Worm (Caenorhabditis elegans) whole organism, L1 larva: ENCODE results near the gene egl-2.

Experiments
- C34B4.2 ChIP-seq: sonication (generic microtip); optimal IDR thresholded peaks from 2 replicates; lab custom pipeline; 2017; ENCODE audit warnings: mild to moderate bottlenecking, missing genetic modification characterization, missing compliant biosample characterization
- F16B12.6 ChIP-seq: fragments of 150-350 bp; optimal IDR thresholded peaks from 2 replicates; lab custom pipeline; 2014; ENCODE audit warnings: missing biosample characterization, missing genetic modification characterization
- ama-1 ChIP-seq: fragments of 150-350 bp; optimal IDR thresholded peaks from 2 replicates; lab custom pipeline; 2014
- blmp-1 ChIP-seq: fragments of 150-350 bp; optimal IDR thresholded peaks from 2 replicates; lab custom pipeline; 2014; ENCODE audit warnings: missing biosample characterization, missing genetic modification characterization
- ceh-82 ChIP-seq, 3 experiments: fragments of 150-350 bp in 1 of 3; sonication (generic microtip) in 2 of 3; optimal IDR thresholded peaks; 2 replicates each; lab custom pipeline; 2014 to 2017; ENCODE audit warnings: missing biosample characterization in 3 of 3, missing genetic modification characterization in 3 of 3
- ceh-90 ChIP-seq: sonication (generic microtip); optimal IDR thresholded peaks from 2 replicates; lab custom pipeline; 2016; ENCODE audit warnings: missing genetic modification characterization, missing compliant biosample characterization
- dpl-1 ChIP-seq, 3 experiments: fragments of 150-350 bp in 2 of 3; sonication (generic microtip) in 1 of 3; optimal IDR thresholded peaks; 2 replicates each; lab custom pipeline; 2014 to 2017; ENCODE audit warnings: missing biosample characterization in 3 of 3, missing genetic modification characterization in 3 of 3, missing genetic modification reagents in 3 of 3
- dsc-1 ChIP-seq: sonication (generic microtip); optimal IDR thresholded peaks from 2 replicates; lab custom pipeline; 2016; ENCODE audit warnings: mild to moderate bottlenecking, missing genetic modification characterization, missing compliant biosample characterization
- efl-3 ChIP-seq: fragments of 200-800 bp; sonication (Bioruptor generic); optimal IDR thresholded peaks from 2 replicates; lab custom pipeline; 2018; ENCODE audit warnings: mild to moderate bottlenecking, missing genetic modification characterization, missing compliant biosample characterization
- ets-5 ChIP-seq: fragments of 200-800 bp; sonication (Bioruptor generic); IDR thresholded peaks from 2 replicates; pipeline ENCODE4 v1.3.6; 2022; ENCODE audit warnings: missing genetic modification characterization, missing compliant biosample characterization
- fkh-10 ChIP-seq: sonication (generic microtip); optimal IDR thresholded peaks from 2 replicates; lab custom pipeline; 2017; ENCODE audit warnings: missing biosample characterization, missing genetic modification reagents, missing genetic modification characterization
- fkh-8 ChIP-seq: sonication (generic microtip); optimal IDR thresholded peaks from 2 replicates; lab custom pipeline; 2016; ENCODE audit warnings: mild to moderate bottlenecking, missing genetic modification characterization, missing compliant biosample characterization
- fos-1 ChIP-seq: fragments of 150-350 bp; optimal IDR thresholded peaks from 2 replicates; lab custom pipeline; 2014; ENCODE audit warnings: missing biosample characterization, missing genetic modification characterization
- irx-1 ChIP-seq: sonication (generic microtip); optimal IDR thresholded peaks from 2 replicates; lab custom pipeline; 2016; ENCODE audit warnings: missing genetic modification characterization, missing compliant biosample characterization
- lin-14 ChIP-seq: fragments of 200-800 bp; sonication (Bioruptor generic); optimal IDR thresholded peaks from 2 replicates; lab custom pipeline; 2018; ENCODE audit warnings: mild to moderate bottlenecking, missing genetic modification characterization, moderate library complexity, missing compliant biosample characterization
- lin-15B ChIP-seq: fragments of 150-350 bp; sonication (generic microtip); optimal IDR thresholded peaks from 3 replicates; lab custom pipeline; 2014; ENCODE audit warnings: missing biosample characterization, missing genetic modification characterization
- lin-35 ChIP-seq, 2 experiments: fragments of 150-350 bp; optimal IDR thresholded peaks; 2 replicates each; lab custom pipeline; 2014; ENCODE audit warnings: missing biosample characterization in 2 of 2, missing genetic modification characterization in 2 of 2, missing genetic modification reagents in 2 of 2
- lin-39 ChIP-seq: fragments of 150-350 bp; optimal IDR thresholded peaks from 2 replicates; lab custom pipeline; 2014; ENCODE audit warnings: missing biosample characterization, missing genetic modification reagents, missing genetic modification characterization
- lir-3 ChIP-seq: sonication (generic microtip); optimal IDR thresholded peaks from 2 replicates; lab custom pipeline; 2016; ENCODE audit warnings: mild to moderate bottlenecking, missing genetic modification characterization, moderate library complexity, missing compliant biosample characterization; ENCODE audit not compliant: poor library complexity
- lsy-2 ChIP-seq, 2 experiments: fragments of 150-350 bp; optimal IDR thresholded peaks; 2 replicates each; lab custom pipeline; 2014; ENCODE audit warnings: missing biosample characterization in 2 of 2, missing genetic modification characterization in 2 of 2
- mdl-1 ChIP-seq, 2 experiments: fragments of 150-350 bp; optimal IDR thresholded peaks; 2 replicates each; lab custom pipeline; 2014 to 2017; ENCODE audit warnings: missing biosample characterization in 2 of 2, missing genetic modification characterization in 2 of 2, inconsistent platforms in 1 of 2
- mef-2 ChIP-seq: fragments of 150-350 bp; optimal IDR thresholded peaks from 2 replicates; lab custom pipeline; 2014; ENCODE audit warnings: missing biosample characterization, missing genetic modification characterization
- nhr-19 ChIP-seq: fragments of 200-800 bp; sonication (Bioruptor generic); conservative IDR thresholded peaks from 2 replicates; pipeline ENCODE4 v1.3.6; 2022; ENCODE audit warnings: missing genetic modification characterization, missing compliant biosample characterization
- nhr-237 ChIP-seq: fragments of 150-350 bp; optimal IDR thresholded peaks from 2 replicates; lab custom pipeline; 2014; ENCODE audit warnings: missing biosample characterization, missing genetic modification characterization
- nhr-47 ChIP-seq: sonication (generic microtip); optimal IDR thresholded peaks from 2 replicates; lab custom pipeline; 2016; ENCODE audit warnings: mild to moderate bottlenecking, missing genetic modification characterization, moderate library complexity, missing compliant biosample characterization
- nhr-71 ChIP-seq: sonication (generic microtip); optimal IDR thresholded peaks from 2 replicates; lab custom pipeline; 2016; ENCODE audit warnings: mild to moderate bottlenecking, missing genetic modification characterization, moderate library complexity, missing compliant biosample characterization
- nhr-76 ChIP-seq: sonication (generic microtip); optimal IDR thresholded peaks from 2 replicates; lab custom pipeline; 2017; ENCODE audit warnings: missing biosample characterization, missing genetic modification characterization
- pag-3 ChIP-seq: sonication (generic microtip); optimal IDR thresholded peaks from 2 replicates; lab custom pipeline; 2017; ENCODE audit warnings: missing genetic modification characterization, mild to moderate bottlenecking, missing compliant biosample characterization, antibody characterized with exemption, borderline replicate concordance; ENCODE audit not compliant: insufficient read depth
- rnt-1 ChIP-seq: sonication (generic microtip); optimal IDR thresholded peaks from 2 replicates; lab custom pipeline; 2016; ENCODE audit warnings: mild to moderate bottlenecking, missing genetic modification characterization, moderate library complexity, missing compliant biosample characterization
- snpc-4 ChIP-seq: fragments of 150-350 bp; optimal IDR thresholded peaks from 2 replicates; lab custom pipeline; 2014; ENCODE audit warnings: missing biosample characterization, missing genetic modification characterization
- snu-23 ChIP-seq: sonication (generic microtip); optimal IDR thresholded peaks from 2 replicates; lab custom pipeline; 2016; ENCODE audit warnings: missing genetic modification characterization, missing compliant biosample characterization
- vab-15 ChIP-seq: sonication (generic microtip); optimal IDR thresholded peaks from 2 replicates; lab custom pipeline; 2017; ENCODE audit warnings: missing genotype, mild to moderate bottlenecking, missing genetic modification characterization, missing compliant biosample characterization
- xbp-1 ChIP-seq: sonication (generic microtip); optimal IDR thresholded peaks from 2 replicates; lab custom pipeline; 2016; ENCODE audit warnings: missing genetic modification characterization, missing compliant biosample characterization
- zip-4 ChIP-seq: fragments of 200-800 bp; sonication (Bioruptor generic); optimal IDR thresholded peaks from 2 replicates; lab custom pipeline; 2018; ENCODE audit warnings: mild to moderate bottlenecking, missing genetic modification characterization, moderate library complexity, missing compliant biosample characterization
- ztf-11 ChIP-seq, 2 experiments: sonication (generic microtip); optimal IDR thresholded peaks; 2 replicates each; lab custom pipeline; 2016 to 2017; ENCODE audit warnings: missing genetic modification characterization in 2 of 2, missing biosample characterization in 1 of 2, missing compliant biosample characterization in 1 of 2
- ztf-4 ChIP-seq: fragments of 150-350 bp; optimal IDR thresholded peaks from 2 replicates; lab custom pipeline; 2014; ENCODE audit warnings: missing biosample characterization, missing genetic modification characterization

The egl-2 gene

ce11 chrV:1327317-1327716, 28.2 kb upstream of the egl-2 start:
- TF ChIP-seq fkh-8 (tag; lab: Kevin White, UChicago) = no peak
- TF ChIP-seq snu-23 (GFP tag; lab: Kevin White, UChicago) = peak; percentile 21
- peak; percentile 0 for TF ChIP-seq dsc-1 (tag; lab: Kevin White, UChicago)
- peak; percentile 36 for TF ChIP-seq nhr-71
- no peak for TF ChIP-seq fkh-10 (GFP tag; lab: Kevin White, UChicago)
- TF ChIP-seq rnt-1 (tag; lab: Kevin White, UChicago) = peak; percentile 68
- peak; percentile 90 for TF ChIP-seq lin-14
- TF ChIP-seq lin-35 (GFP tag; optimal IDR thresholded peaks at IDR 0.05; lab: Kevin White, UChicago) = no peak

- peak; percentile 17 for TF ChIP-seq rnt-1 (tag; lab: Kevin White, UChicago)
- peak; percentile 44 for TF ChIP-seq dsc-1 (tag; lab: Kevin White, UChicago)
- TF ChIP-seq lin-14 = peak; percentile 16
- TF ChIP-seq lin-39 = no peak
Measured at ce11 chrV:1326067-1326466, 26.9 kb upstream of the egl-2 start.

ce11 chrV:1321776-1322175, 22.6 kb upstream of the egl-2 start:
- TF ChIP-seq fkh-10 (GFP tag; lab: Kevin White, UChicago) = peak; percentile 19
- TF ChIP-seq ceh-82 (tag; optimal IDR thresholded peaks at IDR 0.05; lab: Kevin White, UChicago) = peak in 1 of 3 experiments; percentile 5
- peak; percentile 71 for TF ChIP-seq lin-14
- TF ChIP-seq snpc-4 (tag; lab: Kevin White, UChicago) = no peak
- no peak for TF ChIP-seq nhr-47

- no peak for TF ChIP-seq ztf-11 (tag; optimal IDR thresholded peaks at IDR 0.05; lab: Kevin White, UChicago)
- TF ChIP-seq efl-3 (GFP tag; lab: Kevin White, UChicago) = no peak
- no peak for TF ChIP-seq ceh-82 (tag; optimal IDR thresholded peaks at IDR 0.05; lab: Kevin White, UChicago)
- TF ChIP-seq xbp-1 (tag; lab: Kevin White, UChicago) = no peak
- no peak for TF ChIP-seq nhr-71
- no peak for TF ChIP-seq ztf-4
- no peak for TF ChIP-seq fkh-10 (GFP tag; lab: Kevin White, UChicago)
- TF ChIP-seq zip-4 (GFP tag; lab: Kevin White, UChicago) = no peak
- no peak for TF ChIP-seq dpl-1 (GFP tag; optimal IDR thresholded peaks at IDR 0.05; lab: Kevin White, UChicago)
- TF ChIP-seq lin-15B (tag; lab: Kevin White, UChicago) = no peak
- no peak for TF ChIP-seq lir-3 (tag; lab: Kevin White, UChicago)
- no peak for TF ChIP-seq irx-1 (tag; lab: Kevin White, UChicago)
- no peak for TF ChIP-seq pag-3
Measured at ce11 chrV:1317869-1318354, 18.8 kb upstream of the egl-2 start, which contains the start of gene F16B3.3. TSS of gene F16B3.3 (minus strand) at chrV:1317919.

- TF ChIP-seq vab-15 (tag; lab: Kevin White, UChicago) (no peak), F16B12.6 (tag; lab: Kevin White, UChicago) (no peak), ceh-90 (tag; lab: Kevin White, UChicago) (no peak)
Measured at ce11 chrV:1314819-1315218, 15.7 kb upstream of the egl-2 start, which contains the start of gene F16B3.2. TSS of gene F16B3.2 (plus strand) at chrV:1315119.

- no peak for TF ChIP-seq fos-1 (tag; lab: Kevin White, UChicago)
- no peak for TF ChIP-seq nhr-76 (tag; lab: Kevin White, UChicago)
- no peak for TF ChIP-seq lsy-2 (tag; optimal IDR thresholded peaks at IDR 0.05; lab: Kevin White, UChicago)
- no peak for TF ChIP-seq mef-2 (tag; lab: Kevin White, UChicago)
- no peak for TF ChIP-seq nhr-237 (tag; lab: Kevin White, UChicago)
- TF ChIP-seq nhr-19 (GFP tag; lab: Robert Waterston, UW) = no peak
- TF ChIP-seq mdl-1 (tag; optimal IDR thresholded peaks at IDR 0.05; lab: Kevin White, UChicago) = no peak
- no peak for TF ChIP-seq blmp-1 (tag; lab: Kevin White, UChicago)
- no peak for TF ChIP-seq C34B4.2 (tag; lab: Kevin White, UChicago)
- TF ChIP-seq ama-1 (lab: Kevin White, UChicago) = no peak
- TF ChIP-seq lir-3 (tag; lab: Kevin White, UChicago) = no peak
- no peak for TF ChIP-seq ets-5 (GFP tag; lab: Robert Waterston, UW)
Measured at ce11 chrV:1313274-1313673, 14.1 kb upstream of the egl-2 start.
